Fruit fly (Drosophila melanogaster): ENCODE results near the gene Gr33a.

dm6 chr2L:12108779-12109564, 28.8 kb upstream of the Gr33a start, which contains the start of the genes Rab6 and Phae1:
- TF ChIP-seq h (optimal IDR thresholded peaks at IDR 0.05) = no peak
- TF ChIP-seq Myc (optimal IDR thresholded peaks at IDR 0.05) = no peak
- TF ChIP-seq ttk (optimal IDR thresholded peaks at IDR 0.05) = no peak
- no peak for TF ChIP-seq Sin3A (optimal IDR thresholded peaks at IDR 0.05)
- no peak for TF ChIP-seq insv (optimal IDR thresholded peaks at IDR 0.05)

Data from Kc167 (cell line).